Fruit fly (Drosophila melanogaster) whole organism, prepupa: ENCODE measurements around the gene CG9706.

Experiments used
- CG10669 ChIP-seq: fragments of 200-800 bp; sonication (Bioruptor generic); optimal IDR thresholded peaks from 3 replicates; lab custom pipeline; 2018; ENCODE audit warnings: missing biosample characterization, mild to moderate bottlenecking, missing genetic modification characterization, moderate library complexity
- CG16779 ChIP-seq: fragments of 200-800 bp; sonication (Bioruptor generic); optimal IDR thresholded peaks from 3 replicates; lab custom pipeline; 2017; ENCODE audit warnings: missing biosample characterization, mild to moderate bottlenecking, missing genetic modification characterization
- Sox15 ChIP-seq: fragments of 200-800 bp; sonication (Bioruptor generic); optimal IDR thresholded peaks from 3 replicates; lab custom pipeline; 2016; ENCODE audit warnings: missing biosample characterization, missing genetic modification characterization
- topi ChIP-seq: fragments of 200-800 bp; sonication (Bioruptor generic); optimal IDR thresholded peaks from 3 replicates; lab custom pipeline; 2016; ENCODE audit warnings: missing biosample characterization, missing genetic modification characterization

- TF ChIP-seq CG10669, result no peak
- TF ChIP-seq CG16779 (tag; lab: Kevin White, UChicago), result no peak
- TF ChIP-seq topi (GFP tag; lab: Kevin White, UChicago), result no peak
- no peak for TF ChIP-seq Sox15 (GFP tag; lab: Kevin White, UChicago)
These were observed 27.7 kb downstream of the CG9706 start for dm6 chr3L:16810512-16810911.
